Fruit fly (Drosophila melanogaster) whole organism, wandering third instar larva: ENCODE data around the gene CG10055.

Experiments used
- Abd-B ChIP-seq: fragments of >200 bp; optimal IDR thresholded peaks from 2 replicates; lab custom pipeline; 2017; ENCODE audit warnings: missing biosample characterization, missing genetic modification characterization
- CG32264 ChIP-seq: fragments of 200-800 bp; sonication (Bioruptor generic); optimal IDR thresholded peaks from 2 replicates; lab custom pipeline; 2016; ENCODE audit warnings: missing biosample characterization, missing genetic modification characterization
- CG9705 ChIP-seq: fragments of 200-800 bp; sonication (Bioruptor generic); optimal IDR thresholded peaks from 2 replicates; lab custom pipeline; 2018; ENCODE audit warnings: missing biosample characterization, mild to moderate bottlenecking, missing genetic modification characterization
- CrebA ChIP-seq: fragments of 200-800 bp; sonication (Bioruptor generic); optimal IDR thresholded peaks from 2 replicates; lab custom pipeline; 2016; ENCODE audit warnings: missing biosample characterization, mild to moderate bottlenecking, missing genetic modification characterization, borderline replicate concordance
- Dif ChIP-seq: fragments of 200-275, 200-300 bp; sonication (Bioruptor generic); optimal IDR thresholded peaks from 2 replicates; lab custom pipeline; 2018; ENCODE audit warnings: missing biosample characterization, missing genetic modification characterization; ENCODE audit not compliant: partially characterized antibody
- GATAd ChIP-seq: sonication (Bioruptor generic); optimal IDR thresholded peaks from 2 replicates; lab custom pipeline; 2016; ENCODE audit warnings: missing biosample characterization, missing genetic modification characterization
- HLH106 ChIP-seq: fragments of 200-800 bp; optimal IDR thresholded peaks from 3 replicates; lab custom pipeline; 2019; ENCODE audit warnings: missing biosample characterization, mild to moderate bottlenecking, missing genetic modification characterization, moderate library complexity
- Hnf4 ChIP-seq: fragments of 200-800 bp; sonication (Bioruptor generic); optimal IDR thresholded peaks from 2 replicates; lab custom pipeline; 2016; ENCODE audit warnings: missing biosample characterization, mild to moderate bottlenecking, missing genetic modification characterization
- Hr78 ChIP-seq: fragments of >200 bp; optimal IDR thresholded peaks from 2 replicates; lab custom pipeline; 2017; ENCODE audit warnings: missing biosample characterization, missing genetic modification characterization
- Hr83 ChIP-seq: fragments of 200-300 bp; sonication (Bioruptor generic); optimal IDR thresholded peaks from 2 replicates; lab custom pipeline; 2016; ENCODE audit warnings: missing biosample characterization, mild to moderate bottlenecking, missing genetic modification characterization, moderate library complexity; ENCODE audit not compliant: poor library complexity, severe bottlenecking
- Mio ChIP-seq: sonication (Bioruptor generic); optimal IDR thresholded peaks from 2 replicates; lab custom pipeline; 2016; ENCODE audit warnings: missing biosample characterization, missing genetic modification characterization
- Myc ChIP-seq: fragments of >200 bp; optimal IDR thresholded peaks from 2 replicates; lab custom pipeline; 2017
- N ChIP-seq: fragments of >200 bp; optimal IDR thresholded peaks from 2 replicates; lab custom pipeline; 2018; ENCODE audit warnings: missing biosample characterization, missing external identifiers, missing genetic modification characterization
- OdsH ChIP-seq: fragments of 200-800 bp; sonication (Bioruptor generic); optimal IDR thresholded peaks from 2 replicates; lab custom pipeline; 2016; ENCODE audit warnings: missing biosample characterization, mild to moderate bottlenecking, missing genetic modification characterization
- Rel ChIP-seq, 2 experiments: fragments of 200-800 bp; sonication (Bioruptor generic) in 1 of 2; optimal IDR thresholded peaks; 2 replicates in 1 of 2; 3 replicates in 1 of 2; lab custom pipeline; 2016 to 2019; ENCODE audit warnings: mild to moderate bottlenecking in 2 of 2, missing biosample characterization in 2 of 2, missing genetic modification characterization in 2 of 2, moderate library complexity in 1 of 2
- Sp1 ChIP-seq: fragments of 200-800 bp; sonication (Bioruptor generic); optimal IDR thresholded peaks from 3 replicates; lab custom pipeline; 2019; ENCODE audit warnings: missing biosample characterization, mild to moderate bottlenecking, missing genetic modification characterization, moderate library complexity
- Vsx2 ChIP-seq: fragments of 200-300, 225-300 bp; sonication (Bioruptor generic); optimal IDR thresholded peaks from 2 replicates; lab custom pipeline; 2018; ENCODE audit warnings: missing biosample characterization, missing genetic modification characterization; ENCODE audit not compliant: partially characterized antibody
- brk ChIP-seq: fragments of 200-800 bp; sonication (Bioruptor generic); optimal IDR thresholded peaks from 2 replicates; lab custom pipeline; 2016; ENCODE audit warnings: missing biosample characterization, mild to moderate bottlenecking, missing genetic modification characterization
- dmrt93B ChIP-seq: fragments of 200-800 bp; sonication (Bioruptor generic); optimal IDR thresholded peaks from 2 replicates; lab custom pipeline; 2018; ENCODE audit warnings: missing biosample characterization, mild to moderate bottlenecking, missing genetic modification characterization
- dsf ChIP-seq: sonication (Bioruptor generic); optimal IDR thresholded peaks from 2 replicates; lab custom pipeline; 2016; ENCODE audit warnings: missing biosample characterization, missing genetic modification characterization, borderline replicate concordance
- ey ChIP-seq: fragments of 200-800 bp; sonication (Bioruptor generic); optimal IDR thresholded peaks from 2 replicates; lab custom pipeline; 2016; ENCODE audit warnings: missing biosample characterization, missing genetic modification characterization
- foxo ChIP-seq, 2 experiments: fragments of 200-800 bp; sonication (Bioruptor generic); optimal IDR thresholded peaks; 2 replicates in 1 of 2; 3 replicates in 1 of 2; lab custom pipeline; 2016 to 2017; ENCODE audit warnings: missing biosample characterization in 2 of 2, missing genetic modification characterization in 2 of 2
- fru ChIP-seq: fragments of 200-800 bp; sonication (Bioruptor generic); optimal IDR thresholded peaks from 3 replicates; lab custom pipeline; 2016; ENCODE audit warnings: missing biosample characterization, mild to moderate bottlenecking, missing genetic modification characterization
- jim ChIP-seq: fragments of 175-275, 200-325 bp; sonication (Bioruptor generic); optimal IDR thresholded peaks from 2 replicates; lab custom pipeline; 2016; ENCODE audit warnings: missing biosample characterization, mild to moderate bottlenecking, missing genetic modification characterization
- pan ChIP-seq: fragments of >200 bp; optimal IDR thresholded peaks from 2 replicates; lab custom pipeline; 2017
- psq ChIP-seq: fragments of 200-800 bp; sonication (Bioruptor generic); optimal IDR thresholded peaks from 3 replicates; lab custom pipeline; 2017; ENCODE audit warnings: missing biosample characterization, mild to moderate bottlenecking, missing genetic modification characterization, moderate library complexity
- rgr ChIP-seq: fragments of 200-800 bp; sonication (Bioruptor generic); optimal IDR thresholded peaks from 3 replicates; lab custom pipeline; 2016; ENCODE audit warnings: missing biosample characterization, mild to moderate bottlenecking, missing genetic modification characterization
- sage ChIP-seq: fragments of 200-800 bp; sonication (Bioruptor generic); optimal IDR thresholded peaks from 2 replicates; lab custom pipeline; 2016; ENCODE audit warnings: missing biosample characterization, mild to moderate bottlenecking, missing genetic modification characterization
- sv ChIP-seq: fragments of 200-800 bp; sonication (Bioruptor generic); optimal IDR thresholded peaks from 3 replicates; lab custom pipeline; 2016; ENCODE audit warnings: missing biosample characterization, missing genetic modification characterization
- tai ChIP-seq: sonication (Bioruptor generic); optimal IDR thresholded peaks from 2 replicates; lab custom pipeline; 2016; ENCODE audit warnings: missing biosample characterization, missing genetic modification characterization
- woc ChIP-seq: sonication (Bioruptor generic); optimal IDR thresholded peaks from 2 replicates; lab custom pipeline; 2016; ENCODE audit warnings: missing biosample characterization, mild to moderate bottlenecking, missing genetic modification characterization

Gene CG10055

dm6 chr3R:7162356-7163289 lies 23.9 kb downstream of the CG10055 start, which contains the start of gene sas (continued):
- TF ChIP-seq Abd-B (GFP tag; lab: Kevin White, UChicago), result no peak
- TF ChIP-seq CG9705, result no peak
- TF ChIP-seq ey (GFP tag; lab: Kevin White, UChicago), result no peak
- no peak for TF ChIP-seq N (GFP tag; lab: Kevin White, UChicago)
- TF ChIP-seq Mio (GFP tag; lab: Kevin White, UChicago), result no peak

- TF ChIP-seq Myc (lab: Kevin White, UChicago), result no peak
- TF ChIP-seq fru (GFP tag; lab: Kevin White, UChicago), result no peak
- no peak for TF ChIP-seq Mio (GFP tag; lab: Kevin White, UChicago)
- no peak for TF ChIP-seq foxo (GFP tag; optimal IDR thresholded peaks at IDR 0.05; lab: Kevin White, UChicago)
- no peak for TF ChIP-seq tai (GFP tag; lab: Kevin White, UChicago)
Observed at dm6 chr3R:7159615-7160014, 26.9 kb downstream of the CG10055 start.

dm6 chr3R:7157102-7157501 lies 29.4 kb downstream of the CG10055 start:
- no peak for TF ChIP-seq HLH106
- TF ChIP-seq ey (GFP tag; lab: Kevin White, UChicago), result no peak
- no peak for TF ChIP-seq dmrt93B
- TF ChIP-seq CrebA (GFP tag; lab: Kevin White, UChicago), result no peak
- TF ChIP-seq Hnf4, result no peak
- no peak for TF ChIP-seq N (GFP tag; lab: Kevin White, UChicago)
- no peak for TF ChIP-seq brk (GFP tag; lab: Kevin White, UChicago)
- TF ChIP-seq foxo (GFP tag; optimal IDR thresholded peaks at IDR 0.05; lab: Kevin White, UChicago), result no peak
- TF ChIP-seq GATAd (GFP tag; lab: Kevin White, UChicago), result no peak
- no peak for TF ChIP-seq tai (GFP tag; lab: Kevin White, UChicago)
- TF ChIP-seq OdsH (GFP tag; lab: Kevin White, UChicago), result no peak
- TF ChIP-seq rgr (GFP tag; lab: Kevin White, UChicago), result no peak
- TF ChIP-seq Hr78 (GFP tag; lab: Kevin White, UChicago), result no peak
- TF ChIP-seq sv, result no peak
- no peak for TF ChIP-seq dsf (GFP tag; lab: Kevin White, UChicago)
- no peak for TF ChIP-seq jim
- TF ChIP-seq Mio (GFP tag; lab: Kevin White, UChicago), result no peak
- no peak for TF ChIP-seq Rel (GFP tag; optimal IDR thresholded peaks at IDR 0.05; lab: Kevin White, UChicago)
- TF ChIP-seq Rel (tag; optimal IDR thresholded peaks at IDR 0.05; lab: Kevin White, UChicago), result no peak
- TF ChIP-seq sage (GFP tag; lab: Kevin White, UChicago), result no peak
- TF ChIP-seq woc, result no peak

dm6 chr3R:7154586-7155357 lies 31.7 kb downstream of the CG10055 start, which contains the start of gene MAGE:
MAGE (minus strand) TSS chr3R:7155180.
- TF ChIP-seq fru (GFP tag; lab: Kevin White, UChicago) (no peak), Vsx2 (GFP tag; lab: Kevin White, UChicago) (peak; percentile 22), pan (no peak), Abd-B (GFP tag; lab: Kevin White, UChicago) (no peak)

- peak; percentile 51 for TF ChIP-seq Sp1
- peak; percentile 60 for TF ChIP-seq GATAd (GFP tag; lab: Kevin White, UChicago)
- no peak for TF ChIP-seq Vsx2 (GFP tag; lab: Kevin White, UChicago)
- TF ChIP-seq OdsH (GFP tag; lab: Kevin White, UChicago), result peak; percentile 52
- no peak for TF ChIP-seq woc
- no peak for TF ChIP-seq fru (GFP tag; lab: Kevin White, UChicago)
- TF ChIP-seq HLH106, result peak; percentile 77
- peak; percentile 15 for TF ChIP-seq Myc (lab: Kevin White, UChicago)
- TF ChIP-seq Rel (GFP tag; optimal IDR thresholded peaks at IDR 0.05; lab: Kevin White, UChicago), result no peak
- peak; percentile 13 for TF ChIP-seq Rel (tag; optimal IDR thresholded peaks at IDR 0.05; lab: Kevin White, UChicago)
- TF ChIP-seq dmrt93B, result peak; percentile 69
- TF ChIP-seq CG9705, result peak; percentile 33
- TF ChIP-seq Mio (GFP tag; lab: Kevin White, UChicago), result no peak
- no peak for TF ChIP-seq tai (GFP tag; lab: Kevin White, UChicago)
- no peak for TF ChIP-seq Hr78 (GFP tag; lab: Kevin White, UChicago)
- TF ChIP-seq Hnf4, result no peak
- TF ChIP-seq Hr83 (GFP tag; lab: Kevin White, UChicago), result peak; percentile 23
- peak; percentile 33 for TF ChIP-seq dsf (GFP tag; lab: Kevin White, UChicago)
- peak; percentile 55 for TF ChIP-seq ey (GFP tag; lab: Kevin White, UChicago)
- no peak for TF ChIP-seq pan
- peak; percentile 46 for TF ChIP-seq psq
- TF ChIP-seq Dif (GFP tag; lab: Kevin White, UChicago), result no peak
- TF ChIP-seq foxo (GFP tag; optimal IDR thresholded peaks at IDR 0.05; lab: Kevin White, UChicago), result peak in 1 of 2 experiments; percentile 81
- TF ChIP-seq CG32264 (GFP tag; lab: Kevin White, UChicago), result no peak
Observed at dm6 chr3R:7150544-7151406, 35.7 kb downstream of the CG10055 start, which contains the start of the genes gfzf and Sas-4. gfzf (minus strand) TSS chr3R:7150968. Sas-4 (plus strand) TSS chr3R:7151367.
